Worm (Caenorhabditis elegans) whole organism, L4 larva: ENCODE results near the gene cyp-35B3.

ENCODE experiments used
- F44E2.7 ChIP-seq: fragments of 200-800 bp; sonication (Bioruptor generic); IDR thresholded peaks from 2 replicates; pipeline ENCODE4 v2.1.2; 2022; ENCODE audit warnings: missing genetic modification characterization, missing compliant biosample characterization
- Y48G9A.11 ChIP-seq: fragments of 200-800 bp; sonication (Bioruptor generic); IDR thresholded peaks from 2 replicates; pipeline ENCODE4 v1.3.6; 2022; ENCODE audit warnings: missing genetic modification reagents, missing genetic modification characterization, missing compliant biosample characterization
- ZK337.2 ChIP-seq: fragments of 200-800 bp; sonication (Bioruptor generic); IDR thresholded peaks from 2 replicates; pipeline ENCODE4 v1.3.6; 2022; ENCODE audit warnings: missing genetic modification reagents, missing genetic modification characterization, missing compliant biosample characterization
- ZK546.5 ChIP-seq, 2 experiments: sonication (generic microtip); optimal IDR thresholded peaks; 2 replicates each; lab custom pipeline; 2017; ENCODE audit warnings: missing biosample characterization in 2 of 2, missing genetic modification characterization in 2 of 2
- aly-2 ChIP-seq: sonication (generic microtip); optimal IDR thresholded peaks from 2 replicates; lab custom pipeline; 2018; ENCODE audit warnings: missing biosample characterization, missing genetic modification characterization
- attf-4 ChIP-seq: sonication (generic microtip); optimal IDR thresholded peaks from 3 replicates; lab custom pipeline; 2017; ENCODE audit warnings: missing biosample characterization, missing genetic modification characterization
- ceh-28 ChIP-seq: fragments of 150-350 bp; optimal IDR thresholded peaks from 2 replicates; lab custom pipeline; 2014; ENCODE audit warnings: missing biosample characterization, missing genetic modification reagents, missing genetic modification characterization
- ceh-62 ChIP-seq: sonication (generic microtip); optimal IDR thresholded peaks from 2 replicates; lab custom pipeline; 2017; ENCODE audit warnings: missing biosample characterization, missing genetic modification characterization
- ces-1 ChIP-seq: fragments of 150-350 bp; sonication (generic microtip); optimal IDR thresholded peaks from 4 replicates; lab custom pipeline; 2014; ENCODE audit warnings: missing biosample characterization, missing genetic modification reagents, missing genetic modification characterization
- dpl-1 ChIP-seq: fragments of 150-350 bp; optimal IDR thresholded peaks from 2 replicates; lab custom pipeline; 2014; ENCODE audit warnings: missing biosample characterization, missing genetic modification reagents, missing genetic modification characterization
- hif-1 ChIP-seq, 2 experiments: sonication (generic microtip); optimal IDR thresholded peaks; 2 replicates each; lab custom pipeline; 2016 to 2017; ENCODE audit warnings: missing compliant biosample characterization in 2 of 2, missing genetic modification characterization in 2 of 2, missing genetic modification reagents in 2 of 2, missing genotype in 2 of 2, mild to moderate bottlenecking in 1 of 2
- hmg-1.1 ChIP-seq: fragments of 200-800 bp; sonication (Bioruptor generic); IDR thresholded peaks from 2 replicates; pipeline ENCODE4 v1.3.6; 2022; ENCODE audit warnings: missing genetic modification reagents, missing genetic modification characterization, missing compliant biosample characterization
- lim-7 ChIP-seq: fragments of 200-800 bp; sonication (Bioruptor generic); IDR thresholded peaks from 2 replicates; pipeline ENCODE4 v1.3.6; 2022; ENCODE audit warnings: missing genetic modification characterization, missing compliant biosample characterization
- lin-38 ChIP-seq: fragments of 200-800 bp; sonication (Bioruptor generic); IDR thresholded peaks from 2 replicates; pipeline ENCODE4 v1.3.6; 2022; ENCODE audit warnings: missing genetic modification reagents, missing genetic modification characterization, missing compliant biosample characterization
- lir-3 ChIP-seq: sonication (generic microtip); optimal IDR thresholded peaks from 2 replicates; lab custom pipeline; 2016; ENCODE audit warnings: mild to moderate bottlenecking, missing genetic modification characterization, missing compliant biosample characterization
- madf-5 ChIP-seq, 2 experiments: fragments of 200-800 bp; sonication (Bioruptor generic); IDR thresholded peaks; 2 replicates each; pipeline ENCODE4 v1.3.6; 2022; ENCODE audit warnings: missing compliant biosample characterization in 2 of 2, missing genetic modification characterization in 2 of 2
- madf-9 ChIP-seq: fragments of 200-800 bp; sonication (Bioruptor generic); conservative IDR thresholded peaks from 2 replicates; pipeline ENCODE4 v1.3.6; 2022; ENCODE audit warnings: missing genetic modification reagents, missing genetic modification characterization, missing compliant biosample characterization
- mdl-1 ChIP-seq, 2 experiments: fragments of 150-350 bp in 1 of 2; sonication (generic microtip) in 1 of 2; optimal IDR thresholded peaks; 2 replicates each; lab custom pipeline; 2014 to 2017; ENCODE audit warnings: missing biosample characterization in 2 of 2, missing genetic modification characterization in 2 of 2
- mep-1 ChIP-seq: fragments of 150-350 bp; sonication (generic microtip); optimal IDR thresholded peaks from 3 replicates; lab custom pipeline; 2014; ENCODE audit warnings: missing biosample characterization, missing genetic modification characterization
- mes-2 ChIP-seq: sonication (generic microtip); optimal IDR thresholded peaks from 2 replicates; lab custom pipeline; 2016; ENCODE audit warnings: missing genotype, mild to moderate bottlenecking, missing genetic modification characterization, missing compliant biosample characterization; ENCODE audit not compliant: poor library complexity, severe bottlenecking
- mxl-3 ChIP-seq: fragments of 200-800 bp; sonication (Bioruptor generic); optimal IDR thresholded peaks from 2 replicates; lab custom pipeline; 2018; ENCODE audit warnings: mild to moderate bottlenecking, missing genetic modification characterization, missing compliant biosample characterization
- nhr-10 ChIP-seq: fragments of 150-350 bp; optimal IDR thresholded peaks from 2 replicates; lab custom pipeline; 2014; ENCODE audit warnings: missing biosample characterization, missing genetic modification characterization
- nhr-102 ChIP-seq: sonication (generic microtip); optimal IDR thresholded peaks from 2 replicates; lab custom pipeline; 2016; ENCODE audit warnings: mild to moderate bottlenecking, missing genetic modification characterization, moderate library complexity, missing compliant biosample characterization
- nhr-25 ChIP-seq: sonication (generic microtip); optimal IDR thresholded peaks from 2 replicates; lab custom pipeline; 2017; ENCODE audit warnings: missing genetic modification characterization, mild to moderate bottlenecking, missing compliant biosample characterization, antibody characterized with exemption, moderate library complexity, borderline replicate concordance; ENCODE audit not compliant: insufficient read depth
- nhr-41 ChIP-seq: fragments of 200-800 bp; sonication (Bioruptor generic); IDR thresholded peaks from 2 replicates; pipeline ENCODE4 v1.3.6; 2022; ENCODE audit warnings: missing genetic modification reagents, missing genetic modification characterization, missing compliant biosample characterization
- pqm-1 ChIP-seq: sonication (generic microtip); optimal IDR thresholded peaks from 2 replicates; lab custom pipeline; 2017; ENCODE audit warnings: missing biosample characterization, missing genetic modification characterization
- rbr-2 ChIP-seq: sonication (generic microtip); optimal IDR thresholded peaks from 2 replicates; lab custom pipeline; 2016; ENCODE audit warnings: missing genotype, missing genetic modification characterization, missing compliant biosample characterization
- set-16 ChIP-seq: fragments of 200-800 bp; sonication (Bioruptor generic); IDR thresholded peaks from 2 replicates; pipeline ENCODE4 v1.3.6; 2022; ENCODE audit warnings: missing genetic modification reagents, missing genetic modification characterization, missing compliant biosample characterization
- skn-1 ChIP-seq: fragments of 150-350 bp; optimal IDR thresholded peaks from 2 replicates; lab custom pipeline; 2014; ENCODE audit warnings: missing biosample characterization, missing genetic modification characterization
- snpc-4 ChIP-seq: fragments of 150-350 bp; optimal IDR thresholded peaks from 2 replicates; lab custom pipeline; 2014; ENCODE audit warnings: missing biosample characterization, missing genetic modification characterization
- tra-1 ChIP-seq: fragments of 200-800 bp; sonication (Bioruptor generic); IDR thresholded peaks from 2 replicates; pipeline ENCODE4 v1.3.6; 2022; ENCODE audit warnings: missing genetic modification reagents, missing genetic modification characterization, missing compliant biosample characterization
- unc-130 ChIP-seq: sonication (generic microtip); optimal IDR thresholded peaks from 2 replicates; lab custom pipeline; 2016; ENCODE audit warnings: missing genetic modification reagents, missing genetic modification characterization, missing compliant biosample characterization
- unc-62 ChIP-seq, 3 experiments: fragments of 150-350 bp in 1 of 3; sonication (generic microtip); optimal IDR thresholded peaks in 2 of 3; peaks in 1 of 3; 1 replicate in 1 of 3; 2 replicates in 2 of 3; lab custom pipeline; 2014 to 2017; ENCODE audit warnings: missing biosample characterization in 3 of 3, missing genetic modification characterization in 3 of 3, missing genetic modification reagents in 3 of 3, missing genotype in 1 of 3
- vab-7 ChIP-seq: fragments of 200-800 bp; sonication (Bioruptor generic); IDR thresholded peaks from 2 replicates; pipeline ENCODE4 v1.3.6; 2022; ENCODE audit warnings: missing genetic modification reagents, missing genetic modification characterization, missing compliant biosample characterization
- zfp-2 ChIP-seq: sonication (generic microtip); optimal IDR thresholded peaks from 2 replicates; lab custom pipeline; 2016; ENCODE audit warnings: mild to moderate bottlenecking, missing genetic modification characterization, missing compliant biosample characterization
- zip-11 ChIP-seq: fragments of 200-800 bp; sonication (Bioruptor generic); IDR thresholded peaks from 2 replicates; pipeline ENCODE4 v1.3.6; 2022; ENCODE audit warnings: missing genetic modification characterization, missing compliant biosample characterization

Gene cyp-35B3

DNA sequence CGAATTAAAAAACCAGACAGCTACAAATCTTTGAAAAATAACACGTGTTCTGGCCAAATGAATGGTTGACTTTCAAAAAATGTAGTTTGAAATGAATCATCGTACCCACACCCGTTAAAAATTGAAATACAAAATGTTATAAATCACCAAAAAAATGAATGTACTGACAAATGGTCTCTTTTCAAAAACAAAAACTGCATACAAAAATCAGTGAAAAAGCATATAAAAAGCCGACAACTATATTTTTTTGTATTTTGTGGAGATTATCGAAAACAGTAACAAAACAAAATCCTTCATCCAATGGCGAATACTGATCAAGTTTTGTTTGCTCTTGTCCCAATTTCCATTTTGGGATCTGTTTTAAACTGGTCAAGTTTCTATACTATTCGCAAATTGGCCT, 25.9 kb upstream of the cyp-35B3 start, which contains the start of gene srx-66:
Gene srx-66, plus strand, starts transcription at position 301 of the 400 bp plus-strand sequence.
- TF ChIP-seq dpl-1 (no peak), lin-38 (no peak), pqm-1 (tag; lab: Kevin White, UChicago) (no peak), mdl-1 (tag; optimal IDR thresholded peaks at IDR 0.05; lab: Kevin White, UChicago) (no peak), nhr-41 (GFP tag; lab: Robert Waterston, UW) (no peak), snpc-4 (tag; lab: Kevin White, UChicago) (no peak), unc-62 (GFP tag; optimal IDR thresholded peaks at IDR 0.05 in 1 of 2; lab: Kevin White, UChicago) (no peak), unc-62 (tag; optimal IDR thresholded peaks at IDR 0.05; lab: Kevin White, UChicago) (no peak), ZK337.2 (no peak), hmg-1.1 (no peak), nhr-10 (tag; lab: Kevin White, UChicago) (no peak)

DNA sequence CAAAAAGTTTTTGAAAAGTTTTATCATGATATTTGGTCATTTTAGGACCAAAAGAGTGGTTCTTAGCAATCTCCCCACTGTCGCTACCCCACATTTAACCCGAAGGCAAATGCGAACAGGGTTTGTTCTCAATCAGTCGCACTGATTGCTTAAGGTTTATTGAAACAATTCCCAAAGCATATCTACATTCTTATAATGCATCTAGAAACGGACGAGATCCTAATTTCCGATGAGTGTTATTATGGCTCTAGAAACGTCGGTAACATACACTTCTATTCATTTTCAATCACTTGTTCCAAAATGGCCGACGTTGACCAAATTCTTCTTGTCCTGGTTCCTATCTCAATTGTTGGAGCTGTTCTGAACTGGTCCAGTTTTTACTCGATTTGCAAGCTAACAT, 23.5 kb upstream of the cyp-35B3 start, which contains the start of gene srx-65:
Gene srx-65, plus strand, starts transcription at position 301 of the 400 bp plus-strand sequence.
- no peak for TF ChIP-seq mep-1 (tag; lab: Kevin White, UChicago)
- TF ChIP-seq zfp-2 (tag; lab: Kevin White, UChicago), result no peak
- no peak for TF ChIP-seq aly-2 (tag; lab: Kevin White, UChicago)
- TF ChIP-seq vab-7 (GFP tag; lab: Robert Waterston, UW), result no peak
- no peak for TF ChIP-seq rbr-2 (tag; lab: Kevin White, UChicago)
- no peak for TF ChIP-seq F44E2.7 (GFP tag; lab: Robert Waterston, UW)
- no peak for TF ChIP-seq nhr-102 (tag; lab: Kevin White, UChicago)
- no peak for TF ChIP-seq lir-3 (tag; lab: Kevin White, UChicago)
- no peak for TF ChIP-seq tra-1 (GFP tag; lab: Robert Waterston, UW)
- no peak for TF ChIP-seq lim-7 (GFP tag; lab: Robert Waterston, UW)
- TF ChIP-seq ceh-62 (tag; lab: Kevin White, UChicago), result no peak
- TF ChIP-seq ZK337.2, result no peak
- no peak for TF ChIP-seq nhr-25 (tag; lab: Kevin White, UChicago)
- TF ChIP-seq zip-11 (GFP tag; lab: Robert Waterston, UW), result no peak
- no peak for TF ChIP-seq mes-2 (tag; lab: Kevin White, UChicago)
- no peak for TF ChIP-seq snpc-4 (tag; lab: Kevin White, UChicago)
- TF ChIP-seq madf-9 (GFP tag; lab: Robert Waterston, UW), result no peak
- no peak for TF ChIP-seq ceh-28 (tag; lab: Kevin White, UChicago)
- no peak for TF ChIP-seq Y48G9A.11

DNA sequence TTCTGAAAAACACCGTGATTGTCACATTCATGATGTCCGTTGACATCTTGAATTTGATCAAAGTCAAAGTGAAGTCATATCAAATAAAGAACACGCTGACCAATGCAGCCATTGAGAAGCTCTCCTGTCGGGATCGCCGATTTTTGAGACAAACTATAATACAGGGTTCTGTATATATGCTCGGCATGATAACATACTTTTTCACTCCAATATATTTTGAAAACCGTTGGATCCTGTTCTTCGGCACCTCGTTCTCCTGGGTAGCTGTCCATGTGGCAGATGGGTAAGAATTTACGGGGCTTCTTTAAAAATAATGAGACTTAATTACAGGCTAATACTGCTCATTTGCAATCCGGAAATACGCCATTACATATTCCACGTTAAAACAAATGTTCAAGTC, 22.6 kb upstream of the cyp-35B3 start:
- TF ChIP-seq unc-62 (GFP tag; optimal IDR thresholded peaks at IDR 0.05 in 1 of 2; lab: Kevin White, UChicago) (peak in 1 of 2 experiments; percentile 97), unc-62 (tag; optimal IDR thresholded peaks at IDR 0.05; lab: Kevin White, UChicago) (no peak), mxl-3 (GFP tag; lab: Kevin White, UChicago) (no peak)

DNA sequence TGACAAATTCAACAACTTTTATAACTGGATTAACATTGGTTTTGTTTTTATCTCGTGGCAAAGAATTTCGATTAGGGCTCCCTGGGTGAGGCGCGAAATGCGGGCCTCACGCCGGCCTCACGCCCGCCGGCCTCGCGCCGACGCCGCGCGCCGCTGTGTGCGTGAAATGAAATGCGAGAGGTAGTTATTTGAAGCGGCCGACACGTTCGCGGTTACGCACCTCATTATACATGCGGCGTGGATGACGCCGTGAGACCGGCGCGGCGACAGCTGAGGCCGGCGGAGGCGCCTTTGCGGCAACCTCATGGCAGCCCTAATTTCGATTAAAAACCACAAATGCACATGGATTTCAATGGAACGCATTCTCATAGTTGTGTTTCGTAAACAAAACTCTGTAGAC, 17.6 kb upstream of the cyp-35B3 start:
- TF ChIP-seq aly-2 (tag; lab: Kevin White, UChicago) (no peak), madf-5 (GFP tag; IDR thresholded peaks at IDR 0.05; lab: Robert Waterston, UW) (0 out of 4 replicates have a peak, but pooled peaks of 1 of the 2 experiments have one; percentile 8), ZK546.5 (tag; optimal IDR thresholded peaks at IDR 0.05; lab: Kevin White, UChicago) (no peak), hif-1 (tag; optimal IDR thresholded peaks at IDR 0.05; lab: Kevin White, UChicago) (no peak), attf-4 (tag; lab: Kevin White, UChicago) (no peak), ces-1 (GFP tag; lab: Kevin White, UChicago) (no peak), unc-130 (no peak), skn-1 (tag; lab: Kevin White, UChicago) (no peak), set-16 (GFP tag; lab: Robert Waterston, UW) (peak; percentile 92)
- TF ChIP-seq, all 104 proteins: peak for 2
